Worm (Caenorhabditis elegans) whole organism, young adult: ENCODE data around the gene F07C6.3.

Source experiments
- B0261.1 ChIP-seq: sonication (generic microtip); optimal IDR thresholded peaks from 2 replicates; lab custom pipeline; 2016; ENCODE audit warnings: mild to moderate bottlenecking, missing genetic modification characterization, moderate library complexity, missing compliant biosample characterization
- C06A6.2 ChIP-seq: fragments of 200-800 bp; sonication (Bioruptor generic); conservative IDR thresholded peaks from 2 replicates; pipeline ENCODE4 v1.3.6; 2022; ENCODE audit warnings: missing genetic modification characterization, missing compliant biosample characterization
- F10E7.11 ChIP-seq: sonication (generic microtip); optimal IDR thresholded peaks from 2 replicates; lab custom pipeline; 2017; ENCODE audit warnings: mild to moderate bottlenecking, missing genetic modification characterization, moderate library complexity, missing compliant biosample characterization
- F37B4.10 ChIP-seq: fragments of 200-800 bp; sonication (Bioruptor generic); IDR thresholded peaks from 2 replicates; pipeline ENCODE4 v1.3.6; 2022; ENCODE audit warnings: missing genetic modification characterization, missing compliant biosample characterization
- F39B2.1 ChIP-seq: fragments of 200-800 bp; sonication (Bioruptor generic); IDR thresholded peaks from 2 replicates; pipeline ENCODE4 v1.3.6; 2022; ENCODE audit warnings: missing genetic modification reagents, missing genetic modification characterization, missing compliant biosample characterization
- ama-1 ChIP-seq, 3 experiments: fragments of 150-350 bp in 1 of 3; sonication (generic microtip) in 2 of 3; optimal IDR thresholded peaks; 2 replicates each; lab custom pipeline; 2014 to 2018; ENCODE audit warnings: missing biosample characterization in 2 of 3, missing genetic modification characterization in 2 of 3, missing genetic modification reagents in 2 of 3
- attf-5 ChIP-seq: fragments of 200-800 bp; sonication (Bioruptor generic); optimal IDR thresholded peaks from 2 replicates; lab custom pipeline; 2018; ENCODE audit warnings: mild to moderate bottlenecking, missing genetic modification characterization, missing compliant biosample characterization
- ccch-3 ChIP-seq: fragments of 200-800 bp; sonication (Bioruptor generic); optimal IDR thresholded peaks from 2 replicates; lab custom pipeline; 2018; ENCODE audit warnings: mild to moderate bottlenecking, missing genetic modification characterization, missing compliant biosample characterization
- cebp-1 ChIP-seq, 2 experiments: fragments of 200-800 bp in 1 of 2; sonication (Bioruptor generic) in 1 of 2; sonication (generic microtip) in 1 of 2; IDR thresholded peaks in 1 of 2; optimal IDR thresholded peaks in 1 of 2; 2 replicates each; pipeline versions ENCODE4 v1.3.6 to Lab custom; 2017 to 2022; ENCODE audit warnings: missing compliant biosample characterization in 2 of 2, missing genetic modification characterization in 2 of 2, mild to moderate bottlenecking in 1 of 2, missing genetic modification reagents in 1 of 2, moderate library complexity in 1 of 2
- ceh-100 ChIP-seq: fragments of 200-800 bp; sonication (Bioruptor generic); IDR thresholded peaks from 2 replicates; pipeline ENCODE4 v1.3.6; 2022; ENCODE audit warnings: missing genetic modification reagents, missing genetic modification characterization, missing compliant biosample characterization
- ceh-27 ChIP-seq: fragments of 200-800 bp; sonication (Bioruptor generic); optimal IDR thresholded peaks from 2 replicates; lab custom pipeline; 2018; ENCODE audit warnings: mild to moderate bottlenecking, missing genetic modification characterization, moderate library complexity, missing compliant biosample characterization
- ceh-91 ChIP-seq: fragments of 200-800 bp; sonication (Bioruptor generic); IDR thresholded peaks from 2 replicates; pipeline ENCODE4 v1.3.6; 2022; ENCODE audit warnings: missing genetic modification reagents, missing genetic modification characterization, missing compliant biosample characterization
- efl-1 ChIP-seq: fragments of 150-350 bp; optimal IDR thresholded peaks from 2 replicates; lab custom pipeline; 2014; ENCODE audit warnings: missing biosample characterization, missing genetic modification reagents, missing genetic modification characterization
- egl-44 ChIP-seq: fragments of 200-800 bp; sonication (Bioruptor generic); IDR thresholded peaks from 2 replicates; pipeline ENCODE4 v1.3.6; 2022; ENCODE audit warnings: missing genetic modification reagents, missing genetic modification characterization, missing compliant biosample characterization
- egrh-3 ChIP-seq: fragments of 200-800 bp; sonication (Bioruptor generic); IDR thresholded peaks from 2 replicates; pipeline ENCODE4 v1.3.6; 2022; ENCODE audit warnings: missing genetic modification reagents, missing genetic modification characterization, missing compliant biosample characterization
- gei-17 ChIP-seq: fragments of 200-800 bp; sonication (Bioruptor generic); optimal IDR thresholded peaks from 2 replicates; lab custom pipeline; 2018; ENCODE audit warnings: mild to moderate bottlenecking, missing genetic modification characterization, missing compliant biosample characterization
- hlh-12 ChIP-seq: sonication (generic microtip); optimal IDR thresholded peaks from 2 replicates; lab custom pipeline; 2016; ENCODE audit warnings: missing genetic modification characterization, missing compliant biosample characterization
- hmg-1.2 ChIP-seq: fragments of 200-800 bp; sonication (Bioruptor generic); IDR thresholded peaks from 2 replicates; pipeline ENCODE4 v1.3.6; 2022; ENCODE audit warnings: missing genetic modification reagents, missing genetic modification characterization, missing compliant biosample characterization
- lin-40 ChIP-seq: sonication (generic microtip); optimal IDR thresholded peaks from 2 replicates; lab custom pipeline; 2016; ENCODE audit warnings: missing genetic modification characterization, mild to moderate bottlenecking, missing compliant biosample characterization, missing genotype, missing genetic modification reagents
- madf-10 ChIP-seq: sonication (generic microtip); optimal IDR thresholded peaks from 2 replicates; lab custom pipeline; 2016; ENCODE audit warnings: mild to moderate bottlenecking, missing genetic modification characterization, missing compliant biosample characterization
- madf-8 ChIP-seq: fragments of 200-800 bp; sonication (Bioruptor generic); conservative IDR thresholded peaks from 2 replicates; pipeline ENCODE4 v1.3.6; 2022; ENCODE audit warnings: missing genetic modification reagents, missing genetic modification characterization, missing compliant biosample characterization
- mel-28 ChIP-seq: sonication (generic microtip); optimal IDR thresholded peaks from 2 replicates; lab custom pipeline; 2016; ENCODE audit warnings: borderline replicate concordance, mild to moderate bottlenecking, missing genetic modification characterization, missing compliant biosample characterization
- nhr-27 ChIP-seq: fragments of 200-800 bp; sonication (Bioruptor generic); optimal IDR thresholded peaks from 2 replicates; lab custom pipeline; 2018; ENCODE audit warnings: mild to moderate bottlenecking, missing genetic modification characterization, moderate library complexity, missing compliant biosample characterization
- repo-1 ChIP-seq: sonication (generic microtip); optimal IDR thresholded peaks from 2 replicates; lab custom pipeline; 2017; ENCODE audit warnings: mild to moderate bottlenecking, missing genetic modification characterization, missing compliant biosample characterization
- rpc-1 ChIP-seq, 2 experiments: fragments of 150-350 bp in 1 of 2; sonication (generic microtip) in 1 of 2; optimal IDR thresholded peaks; 2 replicates each; lab custom pipeline; 2014 to 2018; ENCODE audit warnings: missing biosample characterization in 1 of 2, missing genetic modification characterization in 1 of 2, missing genetic modification reagents in 1 of 2, missing genotype in 1 of 2
- snpc-4 ChIP-seq, 5 experiments: fragments of 150-350 bp in 1 of 5; sonication (generic microtip) in 4 of 5; optimal IDR thresholded peaks; 2 replicates each; lab custom pipeline; 2014 to 2018; ENCODE audit warnings: missing genetic modification characterization in 5 of 5, missing biosample characterization in 3 of 5, antibody characterized with exemption in 2 of 5, mild to moderate bottlenecking in 2 of 5, missing compliant biosample characterization in 2 of 5, missing genotype in 2 of 5, moderate library complexity in 2 of 5, missing genetic modification reagents in 1 of 5
- tbx-9 ChIP-seq: sonication (generic microtip); optimal IDR thresholded peaks from 2 replicates; lab custom pipeline; 2016; ENCODE audit warnings: borderline replicate concordance, missing genetic modification characterization, inconsistent platforms, missing compliant biosample characterization
- tlf-1 ChIP-seq: fragments of 200-800 bp; sonication (Bioruptor generic); optimal IDR thresholded peaks from 2 replicates; lab custom pipeline; 2018; ENCODE audit warnings: mild to moderate bottlenecking, missing genetic modification characterization, missing compliant biosample characterization
- unc-62 ChIP-seq: fragments of 150-350 bp; optimal IDR thresholded peaks from 2 replicates; lab custom pipeline; 2014; ENCODE audit warnings: missing biosample characterization, missing genetic modification reagents, missing genetic modification characterization
- zfh-2 ChIP-seq: fragments of 200-800 bp; sonication (Bioruptor generic); conservative IDR thresholded peaks from 2 replicates; pipeline ENCODE4 v1.3.6; 2022; ENCODE audit warnings: missing genetic modification reagents, missing genetic modification characterization, missing compliant biosample characterization
- ztf-22 ChIP-seq: fragments of 200-800 bp; sonication (Bioruptor generic); optimal IDR thresholded peaks from 2 replicates; lab custom pipeline; 2018; ENCODE audit warnings: mild to moderate bottlenecking, missing genetic modification characterization, moderate library complexity, missing compliant biosample characterization
- ztf-25 ChIP-seq: fragments of 200-800 bp; sonication (Bioruptor generic); IDR thresholded peaks from 2 replicates; pipeline ENCODE4 v1.3.6; 2022; ENCODE audit warnings: missing genetic modification reagents, missing genetic modification characterization, missing compliant biosample characterization
- ztf-28 ChIP-seq: fragments of 200-800 bp; sonication (Bioruptor generic); IDR thresholded peaks from 2 replicates; pipeline ENCODE4 v1.3.6; 2022; ENCODE audit warnings: missing genetic modification reagents, missing genetic modification characterization, missing compliant biosample characterization

F07C6.3 gene

ce11 chrIV:12789088-12789487, at the start of gene F07C6.3:
TSS of gene F07C6.3 (plus strand) at chrIV:12789235.
- TF ChIP-seq nhr-27 (tag; lab: Kevin White, UChicago), result no peak
- TF ChIP-seq ccch-3 (GFP tag; lab: Kevin White, UChicago), result no peak
- no peak for TF ChIP-seq cebp-1 (GFP tag; IDR thresholded peaks at IDR 0.05; lab: Robert Waterston, UW)
- no peak for TF ChIP-seq cebp-1 (tag; optimal IDR thresholded peaks at IDR 0.05; lab: Kevin White, UChicago)
- TF ChIP-seq, all 124 proteins: peak for 0

ce11 chrIV:12741438-12741837, 47.6 kb upstream of the F07C6.3 start, which contains the start of gene T23F6.5:
TSS of gene T23F6.5 (minus strand) at chrIV:12741538.
- TF ChIP-seq cebp-1 (GFP tag; IDR thresholded peaks at IDR 0.05; lab: Robert Waterston, UW), result no peak
- no peak for TF ChIP-seq cebp-1 (tag; optimal IDR thresholded peaks at IDR 0.05; lab: Kevin White, UChicago)
- no peak for TF ChIP-seq F10E7.11 (tag; lab: Kevin White, UChicago)
- no peak for TF ChIP-seq egl-44
- no peak for TF ChIP-seq hmg-1.2 (GFP tag; lab: Robert Waterston, UW)
- TF ChIP-seq attf-5, result no peak
- TF ChIP-seq ztf-25 (GFP tag; lab: Robert Waterston, UW), result no peak

- 0 out of 2 replicates have a peak, but pooled peaks have one; percentile 30 for TF ChIP-seq F37B4.10 (GFP tag; lab: Robert Waterston, UW)
- TF ChIP-seq mel-28 (tag; lab: Kevin White, UChicago), result no peak
- peak; percentile 46; the same call in 1 of the 2 replicates for TF ChIP-seq egrh-3
- peak; percentile 82 for TF ChIP-seq zfh-2 (GFP tag; lab: Robert Waterston, UW)
- no peak for TF ChIP-seq F39B2.1 (GFP tag; lab: Robert Waterston, UW)
- no peak for TF ChIP-seq tlf-1
- no peak for TF ChIP-seq ztf-22 (GFP tag; lab: Kevin White, UChicago)
- no peak for TF ChIP-seq ceh-27
- no peak for TF ChIP-seq gei-17
- no peak for TF ChIP-seq ztf-28 (GFP tag; lab: Robert Waterston, UW)
Observed at ce11 chrIV:12743680-12744079, 45.4 kb upstream of the F07C6.3 start.

- no peak for TF ChIP-seq ceh-91 (GFP tag; lab: Robert Waterston, UW)
- no peak for TF ChIP-seq gei-17
- TF ChIP-seq lin-40 (tag; lab: Kevin White, UChicago), result no peak
- no peak for TF ChIP-seq madf-10 (tag; lab: Kevin White, UChicago)
- TF ChIP-seq hlh-12 (tag; lab: Kevin White, UChicago), result no peak
- no peak for TF ChIP-seq repo-1 (tag; lab: Kevin White, UChicago)
- TF ChIP-seq hmg-1.2 (GFP tag; lab: Robert Waterston, UW), result no peak
- no peak for TF ChIP-seq rpc-1 (optimal IDR thresholded peaks at IDR 0.05; lab: Kevin White, UChicago)
- TF ChIP-seq rpc-1 (tag; optimal IDR thresholded peaks at IDR 0.05; lab: Kevin White, UChicago), result no peak
- no peak for TF ChIP-seq ceh-100
- TF ChIP-seq unc-62 (GFP tag; lab: Kevin White, UChicago), result no peak
- TF ChIP-seq ama-1 (optimal IDR thresholded peaks at IDR 0.05; lab: Kevin White, UChicago), result no peak
- TF ChIP-seq ama-1 (GFP tag; optimal IDR thresholded peaks at IDR 0.05; lab: Kevin White, UChicago), result no peak
- TF ChIP-seq C06A6.2 (GFP tag; lab: Robert Waterston, UW), result no peak
- TF ChIP-seq B0261.1 (tag; lab: Kevin White, UChicago), result no peak
- TF ChIP-seq snpc-4 (GFP tag; optimal IDR thresholded peaks at IDR 0.05; lab: Kevin White, UChicago), result no peak
- TF ChIP-seq snpc-4 (tag; optimal IDR thresholded peaks at IDR 0.05; lab: Kevin White, UChicago), result no peak
- TF ChIP-seq ztf-25 (GFP tag; lab: Robert Waterston, UW), result no peak
- no peak for TF ChIP-seq efl-1
- TF ChIP-seq madf-8, result no peak
- TF ChIP-seq tbx-9, result no peak
Observed at ce11 chrIV:12744713-12745112, 44.3 kb upstream of the F07C6.3 start, which contains the start of gene C36H8.1. TSS of gene C36H8.1 (minus strand) at chrIV:12744813.
